Fruit fly (Drosophila melanogaster) whole organism, embryonic: ENCODE data around the gene CG7650.

Source experiments
- Bgb ChIP-seq: fragments of 200-800 bp; sonication (Bioruptor generic); IDR thresholded peaks from 2 replicates; pipeline ENCODE4 v1.3.6; 2022; ENCODE audit warnings: missing biosample characterization, missing genetic modification characterization; ENCODE audit not compliant: partially characterized antibody
- CG10366 ChIP-seq: fragments of 200-800 bp; sonication (Bioruptor generic); IDR thresholded peaks from 2 replicates; pipeline ENCODE4 v1.3.6; 2022; ENCODE audit warnings: missing biosample characterization, missing genetic modification characterization
- CG11723 ChIP-seq: fragments of 200-800 bp; sonication (Bioruptor generic); optimal IDR thresholded peaks from 2 replicates; lab custom pipeline; 2017; ENCODE audit warnings: missing biosample characterization, mild to moderate bottlenecking, missing genetic modification characterization
- CG12071 ChIP-seq: fragments of 200-800 bp; sonication (Bioruptor generic); optimal IDR thresholded peaks from 3 replicates; lab custom pipeline; 2018; ENCODE audit warnings: missing biosample characterization, mild to moderate bottlenecking, missing genetic modification characterization
- CG12659 ChIP-seq: fragments of 200-800 bp; sonication (Bioruptor generic); optimal IDR thresholded peaks from 3 replicates; lab custom pipeline; 2017; ENCODE audit warnings: mild to moderate bottlenecking, missing biosample characterization, missing genetic modification reagents, missing genetic modification characterization
- CG12744 ChIP-seq: fragments of 200-800 bp; sonication (Bioruptor generic); optimal IDR thresholded peaks from 2 replicates; lab custom pipeline; 2016; ENCODE audit warnings: missing biosample characterization, missing genetic modification characterization
- CG13624 ChIP-seq: fragments of 200-800 bp; sonication (Bioruptor generic); optimal IDR thresholded peaks from 2 replicates; lab custom pipeline; 2016; ENCODE audit warnings: missing biosample characterization, missing genetic modification characterization
- CG14014 ChIP-seq: fragments of 200-800 bp; sonication (Bioruptor generic); IDR thresholded peaks from 2 replicates; pipeline ENCODE4 v1.3.6; 2022; ENCODE audit warnings: missing biosample characterization, missing genetic modification characterization
- CG15011 ChIP-seq: fragments of 200-800 bp; sonication (Bioruptor generic); optimal IDR thresholded peaks from 3 replicates; lab custom pipeline; 2018; ENCODE audit warnings: missing biosample characterization, mild to moderate bottlenecking, missing genetic modification characterization
- CG15269 ChIP-seq: fragments of 200-800 bp; sonication (Bioruptor generic); optimal IDR thresholded peaks from 2 replicates; lab custom pipeline; 2018; ENCODE audit warnings: missing biosample characterization, mild to moderate bottlenecking, missing genetic modification characterization, moderate library complexity
- CG16779 ChIP-seq: fragments of 200-800 bp; sonication (Bioruptor generic); IDR thresholded peaks from 2 replicates; pipeline ENCODE4 v1.3.6; 2022; ENCODE audit warnings: missing biosample characterization, missing genetic modification characterization
- CG17568 ChIP-seq: fragments of 200-800 bp; sonication (Bioruptor generic); optimal IDR thresholded peaks from 2 replicates; lab custom pipeline; 2018; ENCODE audit warnings: missing biosample characterization, mild to moderate bottlenecking, missing genetic modification characterization, moderate library complexity
- CG2202 ChIP-seq: fragments of 200-800 bp; sonication (Bioruptor generic); optimal IDR thresholded peaks from 2 replicates; lab custom pipeline; 2018; ENCODE audit warnings: missing biosample characterization, mild to moderate bottlenecking, missing genetic modification characterization
- CG2678 ChIP-seq: fragments of 200-800 bp; sonication (Bioruptor generic); optimal IDR thresholded peaks from 3 replicates; lab custom pipeline; 2019; ENCODE audit warnings: missing biosample characterization, mild to moderate bottlenecking, missing genetic modification characterization, moderate library complexity
- CG32767 ChIP-seq: fragments of 200-800 bp; sonication (Bioruptor generic); IDR thresholded peaks from 2 replicates; pipeline ENCODE4 v1.3.6; 2022; ENCODE audit warnings: missing biosample characterization, missing genetic modification characterization
- CG8290 ChIP-seq, 3 experiments: fragments of 200-800 bp; sonication (Bioruptor generic); optimal IDR thresholded peaks; 2 replicates each; lab custom pipeline; 2016 to 2019; ENCODE audit warnings: missing biosample characterization in 3 of 3, missing genetic modification characterization in 3 of 3, mild to moderate bottlenecking in 2 of 3, moderate library complexity in 1 of 3
- CG8924 ChIP-seq: fragments of 200-800 bp; optimal IDR thresholded peaks from 3 replicates; lab custom pipeline; 2019; ENCODE audit warnings: missing biosample characterization, mild to moderate bottlenecking, missing genetic modification characterization, moderate library complexity
- CG9437 ChIP-seq: fragments of 200-800 bp; sonication (Bioruptor generic); optimal IDR thresholded peaks from 2 replicates; lab custom pipeline; 2018; ENCODE audit warnings: missing biosample characterization, mild to moderate bottlenecking, missing genetic modification characterization
- Dbx ChIP-seq: fragments of 200-800 bp; sonication (Bioruptor generic); IDR thresholded peaks from 3 replicates; pipeline ENCODE4 v1.3.6; 2022; ENCODE audit warnings: missing biosample characterization, missing genetic modification characterization
- HLH3B ChIP-seq: fragments of 200-800 bp; sonication (Bioruptor generic); IDR thresholded peaks from 2 replicates; pipeline ENCODE4 v1.3.6; 2022; ENCODE audit warnings: missing biosample characterization, missing genetic modification characterization
- HLH4C ChIP-seq: fragments of 200-800 bp; sonication (Bioruptor generic); IDR thresholded peaks from 3 replicates; pipeline ENCODE4 v1.3.6; 2022; ENCODE audit warnings: missing biosample characterization, missing genetic modification characterization; ENCODE audit not compliant: partially characterized antibody
- HmgZ ChIP-seq: fragments of 200-800 bp; sonication (Bioruptor generic); optimal IDR thresholded peaks from 2 replicates; lab custom pipeline; 2018; ENCODE audit warnings: missing biosample characterization, mild to moderate bottlenecking, missing genetic modification characterization
- Lim3 ChIP-seq: fragments of 200-800 bp; sonication (Bioruptor generic); IDR thresholded peaks from 2 replicates; pipeline ENCODE4 v1.3.6; 2022; ENCODE audit warnings: missing biosample characterization, missing genetic modification characterization
- MBD-R2 ChIP-seq: fragments of 200-800 bp; sonication (Bioruptor generic); IDR thresholded peaks from 2 replicates; pipeline ENCODE4 v1.3.6; 2022; ENCODE audit warnings: missing biosample characterization, missing genetic modification characterization
- PHDP ChIP-seq: fragments of 200-800 bp; sonication (Bioruptor generic); optimal IDR thresholded peaks from 3 replicates; lab custom pipeline; 2018; ENCODE audit warnings: missing biosample characterization, mild to moderate bottlenecking, missing genetic modification characterization, moderate library complexity
- Side ChIP-seq: fragments of 200-800 bp; sonication (Bioruptor generic); optimal IDR thresholded peaks from 2 replicates; lab custom pipeline; 2016; ENCODE audit warnings: missing biosample characterization, missing genetic modification characterization
- Xbp1 ChIP-seq: fragments of 200-800 bp; sonication (Bioruptor generic); optimal IDR thresholded peaks from 3 replicates; lab custom pipeline; 2016; ENCODE audit warnings: missing biosample characterization, mild to moderate bottlenecking, missing genetic modification characterization
- Xrp1 ChIP-seq: fragments of 200-800 bp; sonication (Bioruptor generic); IDR thresholded peaks from 2 replicates; pipeline ENCODE4 v1.3.6; 2022; ENCODE audit warnings: missing biosample characterization, missing genetic modification characterization
- amos ChIP-seq: fragments of 200-800 bp; sonication (Bioruptor generic); IDR thresholded peaks from 2 replicates; pipeline ENCODE4 v1.3.6; 2022; ENCODE audit warnings: missing biosample characterization, missing genetic modification characterization; ENCODE audit not compliant: partially characterized antibody
- bcd ChIP-seq: fragments of 200-800 bp; sonication (Bioruptor generic); optimal IDR thresholded peaks from 2 replicates; lab custom pipeline; 2017; ENCODE audit warnings: missing biosample characterization, mild to moderate bottlenecking, missing genetic modification characterization
- cad ChIP-seq: fragments of >200 bp; optimal IDR thresholded peaks from 2 replicates; lab custom pipeline; 2017; ENCODE audit warnings: missing biosample characterization, missing genetic modification characterization
- chn ChIP-seq: fragments of 200-800 bp; sonication (Bioruptor generic); optimal IDR thresholded peaks from 2 replicates; lab custom pipeline; 2016; ENCODE audit warnings: missing biosample characterization, missing genetic modification characterization
- cwo ChIP-seq: fragments of 200-800 bp; sonication (Bioruptor generic); optimal IDR thresholded peaks from 3 replicates; lab custom pipeline; 2017; ENCODE audit warnings: missing biosample characterization, missing genetic modification characterization, mild to moderate bottlenecking, moderate library complexity, missing genetic modification reagents
- dmrt99B ChIP-seq: fragments of 200-800 bp; sonication (Bioruptor generic); optimal IDR thresholded peaks from 2 replicates; lab custom pipeline; 2018; ENCODE audit warnings: missing biosample characterization, mild to moderate bottlenecking, missing genetic modification characterization, moderate library complexity
- fd96Cb ChIP-seq: fragments of 200-800 bp; sonication (Bioruptor generic); optimal IDR thresholded peaks from 2 replicates; lab custom pipeline; 2018; ENCODE audit warnings: missing biosample characterization, mild to moderate bottlenecking, missing genetic modification characterization, moderate library complexity
- gfzf ChIP-seq: fragments of 200-800 bp; sonication (Bioruptor generic); optimal IDR thresholded peaks from 2 replicates; lab custom pipeline; 2016; ENCODE audit warnings: missing biosample characterization, mild to moderate bottlenecking, missing genetic modification characterization, moderate library complexity
- grn ChIP-seq: fragments of 200-800 bp; sonication (Bioruptor generic); optimal IDR thresholded peaks from 3 replicates; lab custom pipeline; 2017; ENCODE audit warnings: missing biosample characterization, missing genetic modification characterization
- kay ChIP-seq: fragments of 200-800 bp; sonication (Bioruptor generic); optimal IDR thresholded peaks from 2 replicates; lab custom pipeline; 2016; ENCODE audit warnings: missing biosample characterization, missing genetic modification characterization
- kni ChIP-seq: fragments of 200-800 bp; sonication (Bioruptor generic); optimal IDR thresholded peaks from 3 replicates; lab custom pipeline; 2017; ENCODE audit warnings: mild to moderate bottlenecking, missing biosample characterization, missing genetic modification reagents, missing genetic modification characterization
- lmd ChIP-seq: fragments of 200-800 bp; sonication (Bioruptor generic); IDR thresholded peaks from 2 replicates; pipeline ENCODE4 v1.3.6; 2022; ENCODE audit warnings: missing biosample characterization, missing genetic modification characterization
- p53 ChIP-seq: fragments of 200-800 bp; sonication (Bioruptor generic); optimal IDR thresholded peaks from 2 replicates; lab custom pipeline; 2016; ENCODE audit warnings: missing biosample characterization, missing genetic modification characterization
- pzg ChIP-seq: fragments of 200-800 bp; sonication (Bioruptor generic); optimal IDR thresholded peaks from 3 replicates; lab custom pipeline; 2018; ENCODE audit warnings: missing biosample characterization, mild to moderate bottlenecking, missing genetic modification characterization, moderate library complexity
- sens ChIP-seq: fragments of 200-800 bp; sonication (Bioruptor generic); peaks from one replicate; lab custom pipeline; 2016; ENCODE audit warnings: missing biosample characterization, missing genetic modification characterization
- sens-2 ChIP-seq: fragments of 200-800 bp; sonication (Bioruptor generic); IDR thresholded peaks from 2 replicates; pipeline ENCODE4 v1.3.6; 2022; ENCODE audit warnings: missing biosample characterization, missing genetic modification characterization
- so ChIP-seq: fragments of 200-800 bp; sonication (Bioruptor generic); IDR thresholded peaks from 3 replicates; pipeline ENCODE4 v1.3.6; 2022; ENCODE audit warnings: missing biosample characterization, missing genetic modification characterization
- stc ChIP-seq: fragments of 200-800 bp; sonication (Bioruptor generic); IDR thresholded peaks from 2 replicates; pipeline ENCODE4 v1.3.6; 2022; ENCODE audit warnings: missing biosample characterization, missing genetic modification characterization
- tll ChIP-seq, 2 experiments: fragments of 200-800 bp in 1 of 2; fragments of >200 bp in 1 of 2; sonication (Bioruptor generic) in 1 of 2; optimal IDR thresholded peaks; 2 replicates each; lab custom pipeline; 2017 to 2019; ENCODE audit warnings: missing biosample characterization in 2 of 2, missing genetic modification characterization in 2 of 2, mild to moderate bottlenecking in 1 of 2, moderate library complexity in 1 of 2
- unc-4 ChIP-seq: fragments of 200-800 bp; sonication (Bioruptor generic); IDR thresholded peaks from 2 replicates; pipeline ENCODE4 v1.3.6; 2022; ENCODE audit warnings: missing biosample characterization, missing genetic modification characterization; ENCODE audit not compliant: partially characterized antibody

Gene CG7650

DNA sequence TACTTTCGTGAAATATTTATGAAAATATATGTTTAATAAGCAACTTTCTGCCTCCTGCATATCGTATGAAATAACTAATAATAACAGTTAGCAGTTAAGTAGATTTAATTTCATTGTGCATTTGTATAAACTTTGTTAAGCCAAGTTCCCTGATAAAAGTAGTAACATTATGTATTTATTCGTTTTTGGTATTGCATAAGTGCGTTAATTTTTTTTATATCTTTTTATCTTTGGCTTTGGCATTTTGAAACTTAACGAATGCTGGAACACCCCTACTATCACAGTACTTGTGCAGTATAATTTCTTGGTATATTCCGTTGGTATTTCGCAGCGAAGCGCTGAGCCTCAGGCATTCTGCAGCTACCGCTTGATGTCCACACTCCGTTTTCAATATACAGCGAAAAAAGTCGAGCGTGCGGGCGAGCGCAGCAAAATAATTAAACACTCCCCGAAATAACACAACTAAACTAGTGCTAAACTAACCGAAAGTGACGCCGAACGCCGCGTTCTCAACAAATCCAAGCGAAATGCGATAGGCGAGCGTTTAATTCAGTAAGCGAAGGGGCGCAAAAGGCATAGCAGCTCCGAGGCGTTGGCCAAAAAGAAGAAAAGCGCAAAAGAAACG, 21.6 kb downstream of the CG7650 start, which contains the start of gene RhoGAP71E (continued):
- TF ChIP-seq Xbp1 (GFP tag; lab: Kevin White, UChicago) (peak; percentile 11), cwo (peak; percentile 45), sens-2 (GFP tag; lab: Robert Waterston, UW) (no peak), MBD-R2 (GFP tag; lab: Robert Waterston, UW) (peak; percentile 44; the same call in 1 of the 2 replicates), Xrp1 (GFP tag; lab: Robert Waterston, UW) (peak; percentile 46; the same call in 1 of the 2 replicates), stc (GFP tag; lab: Robert Waterston, UW) (peak; percentile 51; the same call in 1 of the 2 replicates), CG15011 (peak; percentile 13), p53 (GFP tag; lab: Kevin White, UChicago) (no peak), sens (GFP tag; lab: Kevin White, UChicago) (peak; percentile 84), CG8924 (tag; lab: Kevin White, UChicago) (peak; percentile 74), CG12071 (GFP tag; lab: Kevin White, UChicago) (peak; percentile 21), unc-4 (GFP tag; lab: Robert Waterston, UW) (peak; percentile 46; the same call in 1 of the 2 replicates), pzg (GFP tag; lab: Kevin White, UChicago) (peak; percentile 91), kay (GFP tag; lab: Kevin White, UChicago) (no peak), CG10366 (GFP tag; lab: Robert Waterston, UW) (peak; percentile 66), lmd (GFP tag; lab: Robert Waterston, UW) (peak; percentile 32; the same call in 1 of the 2 replicates), amos (no peak; the same call in 1 of the 2 replicates), chn (GFP tag; lab: Kevin White, UChicago) (no peak), kni (GFP tag; lab: Kevin White, UChicago) (no peak), dmrt99B (peak; percentile 49), cad (no peak), PHDP (peak; percentile 23), fd96Cb (tag; lab: Kevin White, UChicago) (peak; percentile 31), CG8290 (GFP tag; optimal IDR thresholded peaks at IDR 0.05; lab: Kevin White, UChicago) (no peak), CG8290 (tag; optimal IDR thresholded peaks at IDR 0.05; lab: Kevin White, UChicago) (peak in 1 of 2 experiments; percentile 85), HLH3B (GFP tag; lab: Robert Waterston, UW) (peak; percentile 24; the same call in 1 of the 2 replicates), gfzf (GFP tag; lab: Kevin White, UChicago) (peak; percentile 89), HmgZ (peak; percentile 63), CG15269 (tag; lab: Kevin White, UChicago) (peak; percentile 34), Dbx (peak; percentile 62; the same call in 1 of the 3 replicates), HLH4C (GFP tag; lab: Robert Waterston, UW) (no peak; the same call in 2 of the 3 replicates), tll (GFP tag; optimal IDR thresholded peaks at IDR 0.05; lab: Kevin White, UChicago) (no peak), CG12659 (GFP tag; lab: Kevin White, UChicago) (peak; percentile 62), Bgb (GFP tag; lab: Robert Waterston, UW) (peak; percentile 55; the same call in 1 of the 2 replicates), so (GFP tag; lab: Robert Waterston, UW) (0 out of 3 replicates have a peak, but pooled peaks have one; percentile 54), CG32767 (GFP tag; lab: Robert Waterston, UW) (peak; percentile 19; the same call in 1 of the 2 replicates), CG2202 (no peak), CG13624 (peak; percentile 37), CG2678 (tag; lab: Kevin White, UChicago) (peak; percentile 73), CG14014 (GFP tag; lab: Robert Waterston, UW) (peak; percentile 47; the same call in 1 of the 2 replicates), CG16779 (GFP tag; lab: Robert Waterston, UW) (no peak), CG17568 (GFP tag; lab: Kevin White, UChicago) (no peak), Lim3 (GFP tag; lab: Robert Waterston, UW) (no peak), grn (GFP tag; lab: Kevin White, UChicago) (no peak), bcd (GFP tag; lab: Kevin White, UChicago) (no peak), CG9437 (GFP tag; lab: Kevin White, UChicago) (no peak), Side (peak; percentile 42), CG12744 (GFP tag; lab: Kevin White, UChicago) (no peak), CG11723 (GFP tag; lab: Kevin White, UChicago) (peak; percentile 35)
